Fruit fly (Drosophila melanogaster): ENCODE results near the gene Hex-t1.

The Hex-t1 gene

DNA sequence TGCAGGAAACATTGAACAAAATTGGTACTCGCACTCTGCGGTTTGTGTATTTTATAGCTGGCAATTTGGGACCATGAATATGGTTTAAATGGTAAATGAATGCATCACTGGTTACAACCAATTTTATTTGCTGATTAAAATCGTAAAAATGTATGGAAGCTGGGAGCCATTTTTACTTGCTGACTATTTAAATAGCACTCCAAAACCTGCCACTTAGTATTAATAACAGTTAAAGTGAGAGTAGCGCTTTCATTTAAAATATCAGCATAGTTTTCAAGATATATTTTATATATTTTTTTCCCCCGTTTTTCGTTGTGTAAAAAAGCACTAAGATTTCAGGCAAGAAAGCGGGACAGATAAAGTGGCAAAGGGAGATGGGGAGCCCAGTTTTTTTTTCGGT, 35.6 kb downstream of the Hex-t1 start:
- no peak for TF ChIP-seq CG11294 (GFP tag; IDR thresholded peaks at IDR 0.05)
- no peak for TF ChIP-seq eg (GFP tag; IDR thresholded peaks at IDR 0.05)
- TF ChIP-seq pdm3 (GFP tag; optimal IDR thresholded peaks at IDR 0.05): peak; percentile 23
- no peak for TF ChIP-seq fd85E (GFP tag; optimal IDR thresholded peaks at IDR 0.05)
- TF ChIP-seq Ets96B (tag; optimal IDR thresholded peaks at IDR 0.05): no peak
- peak; percentile 41 for TF ChIP-seq Sox102F (GFP tag; optimal IDR thresholded peaks at IDR 0.05)
- peak; percentile 34; the same call in 1 of the 3 replicates for TF ChIP-seq CG8119 (GFP tag; IDR thresholded peaks at IDR 0.05)
- TF ChIP-seq CG7368 (GFP tag; optimal IDR thresholded peaks at IDR 0.05): peak; percentile 23
- no peak for TF ChIP-seq salr (GFP tag; optimal IDR thresholded peaks at IDR 0.05)
- TF ChIP-seq CG9139 (GFP tag; optimal IDR thresholded peaks at IDR 0.05): no peak
- peak; percentile 13 for TF ChIP-seq CG6808 (GFP tag; optimal IDR thresholded peaks at IDR 0.05)
- TF ChIP-seq CG8319 (GFP tag; optimal IDR thresholded peaks at IDR 0.05): peak; percentile 10
- peak; percentile 91 for TF ChIP-seq Eip78C (GFP tag)
- TF ChIP-seq Met (GFP tag; optimal IDR thresholded peaks at IDR 0.05): peak; percentile 56
- peak; percentile 30 for TF ChIP-seq lz (GFP tag; optimal IDR thresholded peaks at IDR 0.05)
- TF ChIP-seq Smox (GFP tag; optimal IDR thresholded peaks at IDR 0.05): peak; percentile 44
- peak; percentile 48 for TF ChIP-seq CG31627 (GFP tag; optimal IDR thresholded peaks at IDR 0.05)
- TF ChIP-seq Hr39 (GFP tag; optimal IDR thresholded peaks at IDR 0.05): peak; percentile 15
- no peak for TF ChIP-seq CG6854 (GFP tag; optimal IDR thresholded peaks at IDR 0.05)
- TF ChIP-seq Blimp-1 (GFP tag; optimal IDR thresholded peaks at IDR 0.05): no peak
- TF ChIP-seq CG11762 (GFP tag; optimal IDR thresholded peaks at IDR 0.05; ENCODE audit: insufficient read depth): no peak
- TF ChIP-seq CG6792 (GFP tag; optimal IDR thresholded peaks at IDR 0.05): peak; percentile 21
- TF ChIP-seq CG32006 (GFP tag; optimal IDR thresholded peaks at IDR 0.05): peak; percentile 50
- TF ChIP-seq CG6276 (GFP tag; optimal IDR thresholded peaks at IDR 0.05): peak; percentile 8
- TF ChIP-seq Sox15 (GFP tag; optimal IDR thresholded peaks at IDR 0.05): peak; percentile 34
- peak; percentile 20 for TF ChIP-seq Eip75B (GFP tag; optimal IDR thresholded peaks at IDR 0.05)
- peak; percentile 37; the same call in 1 of the 3 replicates for TF ChIP-seq CG6163 (GFP tag; IDR thresholded peaks at IDR 0.05)
- peak; percentile 33 for TF ChIP-seq net (GFP tag; optimal IDR thresholded peaks at IDR 0.05)
- TF ChIP-seq CG1621 (tag; optimal IDR thresholded peaks at IDR 0.05): no peak
- TF ChIP-seq CG3919 (GFP tag; optimal IDR thresholded peaks at IDR 0.05): peak; percentile 34
- TF ChIP-seq fd59A (GFP tag; optimal IDR thresholded peaks at IDR 0.05): no peak
- no peak for TF ChIP-seq fkh (GFP tag; optimal IDR thresholded peaks at IDR 0.05)
- TF ChIP-seq svp (GFP tag): peak; percentile 64
- no peak for TF ChIP-seq Hr38 (GFP tag; optimal IDR thresholded peaks at IDR 0.05)
- TF ChIP-seq cyc (GFP tag; optimal IDR thresholded peaks at IDR 0.05): peak; percentile 29
- TF ChIP-seq spab (GFP tag; optimal IDR thresholded peaks at IDR 0.05): no peak
- TF ChIP-seq ss (GFP tag; optimal IDR thresholded peaks at IDR 0.05): no peak
- TF ChIP-seq CG10631 (GFP tag; optimal IDR thresholded peaks at IDR 0.05): peak; percentile 9
- no peak for TF ChIP-seq Ets21C (GFP tag; optimal IDR thresholded peaks at IDR 0.05)
- no peak for TF ChIP-seq Eip93F (GFP tag; optimal IDR thresholded peaks at IDR 0.05)
- peak; percentile 40 for TF ChIP-seq Hr4 (GFP tag; optimal IDR thresholded peaks at IDR 0.05)
- TF ChIP-seq CG16779 (tag; optimal IDR thresholded peaks at IDR 0.05): no peak
- TF ChIP-seq dsx (GFP tag; optimal IDR thresholded peaks at IDR 0.05; ENCODE audit: poor library complexity, severe bottlenecking): no peak
- peak; percentile 56 for TF ChIP-seq esn (GFP tag; optimal IDR thresholded peaks at IDR 0.05)
- peak; percentile 12 for TF ChIP-seq CG10669 (GFP tag; optimal IDR thresholded peaks at IDR 0.05)
- TF ChIP-seq Gug (GFP tag; IDR thresholded peaks at IDR 0.05): no peak
- peak; percentile 31 for TF ChIP-seq Sox14 (GFP tag; optimal IDR thresholded peaks at IDR 0.05)
- peak; percentile 49 for TF ChIP-seq CG34406 (GFP tag; optimal IDR thresholded peaks at IDR 0.05)
- peak; percentile 50 for TF ChIP-seq achi (GFP tag; optimal IDR thresholded peaks at IDR 0.05)
- peak; percentile 39 for TF ChIP-seq acj6 (GFP tag; optimal IDR thresholded peaks at IDR 0.05)
- peak; percentile 40 for TF ChIP-seq topi (GFP tag; optimal IDR thresholded peaks at IDR 0.05)
- peak; percentile 34 for TF ChIP-seq CG11902 (GFP tag; optimal IDR thresholded peaks at IDR 0.05)
